Worm (Caenorhabditis elegans) whole organism, mixed stage, embryonic: ENCODE data around the gene hum-4.
"Not testable (repeated sequence)": the region's sequence is repeated elsewhere in the genome, so short reads cannot be mapped to it uniquely, and the experiment has no call there.

Experiments
- bed-3 ChIP-seq: fragments of 200-800 bp; sonication (Bioruptor generic); optimal IDR thresholded peaks from 3 replicates; lab custom pipeline; 2018; ENCODE audit warnings: mild to moderate bottlenecking, missing genetic modification characterization, moderate library complexity, missing compliant biosample characterization
- blmp-1 ChIP-seq: fragments of 150-350 bp; optimal IDR thresholded peaks from 2 replicates; lab custom pipeline; 2014; ENCODE audit warnings: missing biosample characterization, missing genetic modification characterization
- ceh-39 ChIP-seq: fragments of 150-350 bp; optimal IDR thresholded peaks from 2 replicates; lab custom pipeline; 2014; ENCODE audit warnings: missing biosample characterization, missing genetic modification characterization
- ceh-43 ChIP-seq: fragments of 200-800 bp; sonication (Bioruptor generic); optimal IDR thresholded peaks from 2 replicates; lab custom pipeline; 2018; ENCODE audit warnings: mild to moderate bottlenecking, missing genetic modification characterization, moderate library complexity, missing compliant biosample characterization
- ceh-83 ChIP-seq: fragments of 200-800 bp; sonication (Bioruptor generic); optimal IDR thresholded peaks from 2 replicates; lab custom pipeline; 2018; ENCODE audit warnings: mild to moderate bottlenecking, missing genetic modification characterization, missing compliant biosample characterization
- ces-1 ChIP-seq: fragments of 150-350 bp; optimal IDR thresholded peaks from 2 replicates; lab custom pipeline; 2014; ENCODE audit warnings: missing biosample characterization, missing genetic modification reagents, missing genetic modification characterization
- cnd-1 ChIP-seq: fragments of 200-800 bp; sonication (Bioruptor generic); optimal IDR thresholded peaks from 2 replicates; lab custom pipeline; 2018; ENCODE audit warnings: mild to moderate bottlenecking, missing genetic modification characterization, missing compliant biosample characterization
- drap-1 ChIP-seq: fragments of 200-800 bp; sonication (Bioruptor generic); optimal IDR thresholded peaks from 3 replicates; lab custom pipeline; 2018; ENCODE audit warnings: mild to moderate bottlenecking, missing genetic modification characterization, missing compliant biosample characterization
- elt-1 ChIP-seq: sonication (generic microtip); optimal IDR thresholded peaks from 2 replicates; lab custom pipeline; 2017; ENCODE audit warnings: missing genetic modification characterization, mild to moderate bottlenecking, missing compliant biosample characterization, antibody characterized with exemption, moderate library complexity, borderline replicate concordance; ENCODE audit not compliant: insufficient read depth
- hlh-1 ChIP-seq: fragments of 150-350 bp; optimal IDR thresholded peaks from 2 replicates; lab custom pipeline; 2014; ENCODE audit warnings: missing biosample characterization, missing genetic modification reagents, missing genetic modification characterization
- lin-13 ChIP-seq: fragments of 150-350 bp; optimal IDR thresholded peaks from 2 replicates; lab custom pipeline; 2014; ENCODE audit warnings: missing biosample characterization, missing genetic modification characterization
- lin-32 ChIP-seq: fragments of 200-800 bp; sonication (Bioruptor generic); optimal IDR thresholded peaks from 2 replicates; lab custom pipeline; 2018; ENCODE audit warnings: mild to moderate bottlenecking, missing genetic modification characterization, missing compliant biosample characterization
- lsy-2 ChIP-seq: fragments of 150-350 bp; optimal IDR thresholded peaks from 2 replicates; lab custom pipeline; 2014; ENCODE audit warnings: missing biosample characterization, missing genetic modification characterization
- mab-5 ChIP-seq: fragments of 150-350 bp; optimal IDR thresholded peaks from 2 replicates; lab custom pipeline; 2014; ENCODE audit warnings: missing biosample characterization, missing genetic modification characterization
- mep-1 ChIP-seq: fragments of 150-350 bp; optimal IDR thresholded peaks from 2 replicates; lab custom pipeline; 2017; ENCODE audit warnings: missing biosample characterization, missing genetic modification reagents, missing genetic modification characterization, inconsistent platforms
- mls-2 ChIP-seq: sonication (generic microtip); optimal IDR thresholded peaks from 2 replicates; lab custom pipeline; 2016; ENCODE audit warnings: mild to moderate bottlenecking, missing genetic modification characterization, moderate library complexity, missing compliant biosample characterization
- nhr-12 ChIP-seq: fragments of 150-350 bp; optimal IDR thresholded peaks from 2 replicates; lab custom pipeline; 2014; ENCODE audit warnings: missing biosample characterization, missing genetic modification characterization
- nhr-2 ChIP-seq: fragments of 150-350 bp; optimal IDR thresholded peaks from 2 replicates; lab custom pipeline; 2014; ENCODE audit warnings: missing biosample characterization, missing genetic modification characterization
- nhr-237 ChIP-seq: fragments of 150-350 bp; optimal IDR thresholded peaks from 2 replicates; lab custom pipeline; 2014; ENCODE audit warnings: missing biosample characterization, missing genetic modification characterization
- nhr-28 ChIP-seq: fragments of 150-350 bp; optimal IDR thresholded peaks from 2 replicates; lab custom pipeline; 2014; ENCODE audit warnings: missing biosample characterization, missing genetic modification characterization
- pha-4 ChIP-seq: fragments of 150-350 bp; optimal IDR thresholded peaks from 2 replicates; lab custom pipeline; 2018; ENCODE audit warnings: missing biosample characterization, missing genetic modification reagents, missing genetic modification characterization
- sem-2 ChIP-seq: fragments of 200-800 bp; sonication (Bioruptor generic); optimal IDR thresholded peaks from 2 replicates; lab custom pipeline; 2018; ENCODE audit warnings: mild to moderate bottlenecking, missing genetic modification characterization, missing compliant biosample characterization
- snpc-4 ChIP-seq: fragments of 150-350 bp; optimal IDR thresholded peaks from 2 replicates; lab custom pipeline; 2014; ENCODE audit warnings: missing biosample characterization, missing genetic modification characterization
- tbx-8 ChIP-seq: fragments of 200-800 bp; sonication (Bioruptor generic); optimal IDR thresholded peaks from 2 replicates; lab custom pipeline; 2018; ENCODE audit warnings: mild to moderate bottlenecking, missing genetic modification characterization, moderate library complexity, missing compliant biosample characterization
- unc-120 ChIP-seq: sonication (generic microtip); optimal IDR thresholded peaks from 2 replicates; lab custom pipeline; 2017; ENCODE audit warnings: missing genetic modification characterization, missing compliant biosample characterization; ENCODE audit not compliant: poor library complexity, severe bottlenecking
- unc-39 ChIP-seq: fragments of 150-350 bp; optimal IDR thresholded peaks from 2 replicates; lab custom pipeline; 2014; ENCODE audit warnings: missing biosample characterization, missing genetic modification characterization
- unc-62 ChIP-seq: fragments of 150-350 bp; optimal IDR thresholded peaks from 2 replicates; lab custom pipeline; 2014; ENCODE audit warnings: missing biosample characterization, missing genetic modification reagents, missing genetic modification characterization
- zip-8 ChIP-seq: fragments of 150-350 bp; optimal IDR thresholded peaks from 2 replicates; lab custom pipeline; 2014; ENCODE audit warnings: missing biosample characterization, missing genetic modification characterization
- ztf-11 ChIP-seq: fragments of 150-350 bp; optimal IDR thresholded peaks from 2 replicates; lab custom pipeline; 2014; ENCODE audit warnings: missing biosample characterization, missing genetic modification characterization

hum-4 gene

ce11 chrX:11454231-11454630 lies 20.8 kb upstream of the hum-4 start, which contains the start of gene F48C5.2:
Gene F48C5.2 (minus strand): TSS chrX:11454331.
- TF ChIP-seq ceh-43 (GFP tag; lab: Kevin White, UChicago), result no peak
- TF ChIP-seq ztf-11 (tag; lab: Kevin White, UChicago), result no peak
- TF ChIP-seq unc-62 (GFP tag; lab: Kevin White, UChicago), result no peak
- TF ChIP-seq elt-1, result no peak
- no peak for TF ChIP-seq ceh-39 (tag; lab: Kevin White, UChicago)
- no peak for TF ChIP-seq tbx-8 (GFP tag; lab: Kevin White, UChicago)
- TF ChIP-seq nhr-28 (tag; lab: Kevin White, UChicago), result no peak
- TF ChIP-seq cnd-1 (tag; lab: Kevin White, UChicago), result no peak
- no peak for TF ChIP-seq hlh-1 (tag; lab: Kevin White, UChicago)
- no peak for TF ChIP-seq nhr-237 (tag; lab: Kevin White, UChicago)
- no peak for TF ChIP-seq unc-39 (tag; lab: Kevin White, UChicago)
- TF ChIP-seq lsy-2, result no peak
- TF ChIP-seq mls-2 (tag; lab: Kevin White, UChicago), result no peak
- no peak for TF ChIP-seq nhr-2
- TF ChIP-seq ceh-83 (GFP tag; lab: Kevin White, UChicago), result no peak

DNA sequence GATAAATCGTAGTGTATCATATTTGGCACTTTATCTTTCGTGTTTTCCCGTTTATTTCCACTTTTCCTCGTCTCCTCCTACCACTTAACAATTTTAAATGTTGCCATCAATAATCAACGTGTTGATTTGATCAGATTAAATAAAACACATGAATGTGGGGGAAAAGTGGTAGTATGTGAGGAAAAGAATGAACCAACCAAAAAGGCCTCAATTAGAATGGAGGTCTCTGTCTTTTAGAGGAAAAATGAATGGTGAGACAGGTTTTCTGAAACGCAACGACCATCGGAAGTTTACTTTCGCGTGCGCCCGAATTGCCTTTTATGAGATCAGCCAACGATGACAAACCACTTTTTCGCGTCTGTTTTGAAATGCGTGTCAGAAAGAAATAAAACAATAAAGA lies 18.9 kb upstream of the hum-4 start:
- no peak for TF ChIP-seq blmp-1 (tag; lab: Kevin White, UChicago)
- no peak for TF ChIP-seq ztf-11 (tag; lab: Kevin White, UChicago)
- TF ChIP-seq elt-1, result no peak
- TF ChIP-seq snpc-4, result no peak
- TF ChIP-seq ces-1 (GFP tag; lab: Kevin White, UChicago), result no peak
- TF ChIP-seq nhr-12 (tag; lab: Kevin White, UChicago), result no peak
- TF ChIP-seq, all 35 proteins: peak for 0

DNA sequence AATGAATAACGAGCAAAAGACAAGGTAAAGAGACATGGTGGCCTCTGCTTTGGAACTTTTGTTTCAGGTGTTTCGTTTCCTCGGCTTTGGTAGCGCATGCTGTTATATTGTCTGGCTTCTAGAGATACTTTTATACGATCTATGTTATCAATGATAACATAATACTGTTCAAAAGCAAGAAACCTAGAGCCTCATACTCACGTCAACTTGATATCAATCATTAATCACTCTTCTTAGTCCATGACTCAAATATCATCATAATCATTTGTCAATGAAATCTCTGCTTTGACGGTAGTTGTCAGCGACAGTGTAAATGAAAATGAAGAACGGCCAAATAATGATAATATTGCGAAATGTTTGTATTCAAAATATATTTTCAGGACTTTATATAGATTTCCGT lies 16.9 kb upstream of the hum-4 start:
- TF ChIP-seq sem-2 (GFP tag; lab: Kevin White, UChicago) (no peak), unc-62 (GFP tag; lab: Kevin White, UChicago) (peak; percentile 30)

ce11 chrX:11447695-11448094 lies 14.3 kb upstream of the hum-4 start:
- TF ChIP-seq zip-8 (tag; lab: Kevin White, UChicago) (no peak), mep-1 (tag; lab: Kevin White, UChicago) (no peak), ceh-43 (GFP tag; lab: Kevin White, UChicago) (no peak), lsy-2 (no peak), pha-4 (no peak), nhr-28 (tag; lab: Kevin White, UChicago) (no peak), drap-1 (GFP tag; lab: Kevin White, UChicago) (no peak), unc-120 (tag; lab: Kevin White, UChicago) (no peak)

DNA sequence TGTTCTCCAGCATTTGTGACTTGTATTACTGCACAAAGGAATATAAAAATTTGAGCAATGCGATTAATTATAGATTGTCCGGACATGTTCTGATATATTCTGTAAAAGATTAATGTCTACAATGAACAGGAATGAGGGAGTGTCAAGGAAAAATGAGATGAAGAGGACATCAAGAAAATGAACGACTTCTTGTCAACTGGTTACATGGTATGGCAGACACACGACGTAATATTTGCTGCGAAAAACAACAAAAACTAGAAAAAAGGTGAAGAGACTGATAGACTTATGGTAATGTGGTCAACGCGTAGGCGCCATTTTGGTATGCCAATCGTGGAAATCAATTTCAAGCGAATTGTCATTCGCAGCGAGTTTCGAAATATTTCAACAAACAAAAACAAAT lies 13.1 kb upstream of the hum-4 start, which contains the start of gene igeg-2:
Gene igeg-2 (minus strand): TSS at position 101 of the 400 bp plus-strand sequence.
- TF ChIP-seq hlh-1 (tag; lab: Kevin White, UChicago), result no peak
- no peak for TF ChIP-seq mls-2 (tag; lab: Kevin White, UChicago)
- TF ChIP-seq nhr-2, result no peak
- TF ChIP-seq snpc-4, result no peak
- TF ChIP-seq nhr-12 (tag; lab: Kevin White, UChicago), result no peak
- no peak for TF ChIP-seq lin-32
- no peak for TF ChIP-seq drap-1 (GFP tag; lab: Kevin White, UChicago)
- no peak for TF ChIP-seq ztf-11 (tag; lab: Kevin White, UChicago)
- no peak for TF ChIP-seq nhr-237 (tag; lab: Kevin White, UChicago)
- TF ChIP-seq tbx-8 (GFP tag; lab: Kevin White, UChicago), result no peak
- no peak for TF ChIP-seq lin-13 (tag; lab: Kevin White, UChicago)
- TF ChIP-seq, all 35 proteins: peak for 0

DNA sequence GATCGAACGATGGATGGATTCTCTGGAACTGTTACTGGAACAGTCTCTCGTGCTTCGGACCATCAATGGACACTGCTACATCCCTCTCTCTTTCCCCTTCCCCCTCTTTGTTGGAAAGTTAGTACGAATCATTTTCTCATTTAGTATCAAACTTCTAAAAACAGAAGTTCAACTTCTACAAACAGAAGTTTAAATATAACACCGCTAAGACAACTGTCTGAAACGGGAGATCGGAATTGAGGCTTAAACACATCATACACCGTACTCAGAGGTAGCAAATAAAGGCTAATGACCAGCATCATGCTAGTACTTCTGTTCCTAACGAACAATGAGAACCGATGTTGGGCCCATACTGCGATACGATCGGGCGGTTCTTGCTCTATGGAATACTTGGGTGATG lies 6.4 kb upstream of the hum-4 start, which contains the start of gene F46C3.7:
Gene F46C3.7 (plus strand): TSS at position 301 of the 400 bp plus-strand sequence.
- not testable (repeated sequence) for TF ChIP-seq mab-5 (tag; lab: Kevin White, UChicago); bed-3 (GFP tag; lab: Kevin White, UChicago); unc-120 (tag; lab: Kevin White, UChicago)
